Fruit fly (Drosophila melanogaster): Measurements from ENCODE around the gene Rrp47.

DNA sequence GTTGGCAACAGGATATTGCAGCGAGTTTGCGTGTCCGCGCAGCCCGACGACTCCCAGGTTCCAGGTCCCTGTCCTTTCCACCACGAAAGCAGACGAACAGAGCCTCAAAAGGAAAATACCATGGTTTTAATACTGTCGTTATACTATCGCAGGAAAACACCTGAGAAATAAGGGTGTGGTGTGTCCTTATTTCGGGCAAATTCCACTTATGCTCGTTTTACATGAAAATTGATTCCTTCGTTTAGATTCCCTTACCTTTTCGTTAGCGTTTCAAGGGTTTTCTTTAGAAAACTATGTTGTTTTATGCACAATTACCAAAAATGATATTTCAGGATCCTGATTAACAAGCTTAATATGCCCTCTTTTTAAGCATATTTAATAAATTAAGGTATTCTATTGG, 38.1 kb downstream of the Rrp47 start, which contains the start of gene Cep164:
- no peak for TF ChIP-seq insv (optimal IDR thresholded peaks at IDR 0.05)
- TF ChIP-seq psq (optimal IDR thresholded peaks at IDR 0.05): no peak

All from Kc167 (cell line).